Fruit fly (Drosophila melanogaster): ENCODE measurements around the gene Ski6.

Ski6 gene

dm6 chr2L:13176701-13177249 is 45.5 kb downstream of the Ski6 start, which contains the start of the genes Sfmbt and CG5439 (continued):
- peak; percentile 84 for TF ChIP-seq CG3281 (GFP tag; optimal IDR thresholded peaks at IDR 0.05)
- peak in 1 of 3 experiments; percentile 30 for TF ChIP-seq Stat92E (GFP tag; optimal IDR thresholded peaks at IDR 0.05)
- TF ChIP-seq D19A (tag; optimal IDR thresholded peaks at IDR 0.05), result no peak
- peak; percentile 39 for TF ChIP-seq CG11398 (GFP tag; optimal IDR thresholded peaks at IDR 0.05)
- peak; percentile 70 for TF ChIP-seq esg (GFP tag; conservative IDR thresholded peaks at IDR 0.05)
- TF ChIP-seq Atf3 (GFP tag; optimal IDR thresholded peaks at IDR 0.05), result peak; percentile 53
- TF ChIP-seq lbe (GFP tag; optimal IDR thresholded peaks at IDR 0.05), result peak; percentile 77
- peak; percentile 30; the same call in 1 of the 2 replicates for TF ChIP-seq ttk (GFP tag; IDR thresholded peaks at IDR 0.05)
- no peak for TF ChIP-seq Sox102F (GFP tag; optimal IDR thresholded peaks at IDR 0.05)
- peak; percentile 65 for TF ChIP-seq dmrt11E (tag; optimal IDR thresholded peaks at IDR 0.05)
- peak; percentile 65 for TF ChIP-seq CG8388 (GFP tag; optimal IDR thresholded peaks at IDR 0.05)
- peak; percentile 69 for TF ChIP-seq CG9876 (GFP tag; optimal IDR thresholded peaks at IDR 0.05)
- TF ChIP-seq CG30020 (tag; optimal IDR thresholded peaks at IDR 0.05), result peak; percentile 83
- no peak for TF ChIP-seq br (optimal IDR thresholded peaks at IDR 0.05)
- TF ChIP-seq E2f2 (GFP tag; IDR thresholded peaks at IDR 0.05), result peak; percentile 51
- peak; percentile 21 for TF ChIP-seq disco-r (GFP tag; optimal IDR thresholded peaks at IDR 0.05)
- TF ChIP-seq CG17912 (GFP tag; optimal IDR thresholded peaks at IDR 0.05), result peak; percentile 72
- TF ChIP-seq crc (GFP tag; optimal IDR thresholded peaks at IDR 0.05), result peak; percentile 29
- TF ChIP-seq CG11504 (tag; optimal IDR thresholded peaks at IDR 0.05), result no peak
- TF ChIP-seq repo (GFP tag; optimal IDR thresholded peaks at IDR 0.05), result peak; percentile 43
- peak; percentile 15 for TF ChIP-seq CG7987 (GFP tag; optimal IDR thresholded peaks at IDR 0.05)
- no peak for TF ChIP-seq toy (GFP tag; IDR thresholded peaks at IDR 0.05)
- peak; percentile 63 for TF ChIP-seq en (GFP tag; optimal IDR thresholded peaks at IDR 0.05)
- no peak for TF ChIP-seq CG2889 (GFP tag; IDR thresholded peaks at IDR 0.05)
- peak; percentile 91 for TF ChIP-seq CG30403 (GFP tag; optimal IDR thresholded peaks at IDR 0.05)
- TF ChIP-seq p53 (GFP tag; optimal IDR thresholded peaks at IDR 0.05), result peak; percentile 65
- peak; percentile 77 for TF ChIP-seq zen (tag; optimal IDR thresholded peaks at IDR 0.05)
- no peak for TF ChIP-seq CG15269 (tag; optimal IDR thresholded peaks at IDR 0.05)
- TF ChIP-seq MTF-1 (GFP tag; optimal IDR thresholded peaks at IDR 0.05; ENCODE audit: borderline replicate concordance), result no peak
- peak; percentile 89 for TF ChIP-seq ind (GFP tag; optimal IDR thresholded peaks at IDR 0.05)
- no peak for TF ChIP-seq sr (GFP tag; IDR thresholded peaks at IDR 0.05)
- TF ChIP-seq pfk (GFP tag; optimal IDR thresholded peaks at IDR 0.05), result no peak
- peak; percentile 83 for TF ChIP-seq shn (GFP tag; optimal IDR thresholded peaks at IDR 0.05)
- TF ChIP-seq CG14667 (GFP tag; IDR thresholded peaks at IDR 0.05), result peak; percentile 64; the same call in 1 of the 2 replicates
- TF ChIP-seq NfI (GFP tag; optimal IDR thresholded peaks at IDR 0.05), result peak; percentile 74
- TF ChIP-seq dysf (GFP tag; IDR thresholded peaks at IDR 0.05), result peak; percentile 74
- no peak; the same call in 1 of the 2 replicates for TF ChIP-seq Rx (GFP tag; IDR thresholded peaks at IDR 0.05)
- peak; percentile 91 for TF ChIP-seq stwl (tag; optimal IDR thresholded peaks at IDR 0.05)
- TF ChIP-seq CG10959 (GFP tag; IDR thresholded peaks at IDR 0.05), result 0 out of 2 replicates have a peak, but pooled peaks have one; percentile 11
- TF ChIP-seq CG34422 (GFP tag; IDR thresholded peaks at IDR 0.05), result peak; percentile 70; the same call in 2 of the 3 replicates
- TF ChIP-seq CG9215 (GFP tag; IDR thresholded peaks at IDR 0.05), result peak; percentile 76
- peak; percentile 85 for TF ChIP-seq sug (tag; optimal IDR thresholded peaks at IDR 0.05)
- peak; percentile 38 for TF ChIP-seq H2.0 (GFP tag; IDR thresholded peaks at IDR 0.05)
- TF ChIP-seq Doc2 (GFP tag; IDR thresholded peaks at IDR 0.05), result no peak
- TF ChIP-seq CG7372 (GFP tag; IDR thresholded peaks at IDR 0.05), result peak; percentile 46; the same call in 1 of the 2 replicates
- no peak for TF ChIP-seq usp (GFP tag; optimal IDR thresholded peaks at IDR 0.05)
- TF ChIP-seq CG11085 (GFP tag; IDR thresholded peaks at IDR 0.05), result peak; percentile 72
- no peak for TF ChIP-seq CG7963 (GFP tag; IDR thresholded peaks at IDR 0.05; ENCODE audit: partially characterized antibody)
- TF ChIP-seq peb (GFP tag; IDR thresholded peaks at IDR 0.05), result 0 out of 2 replicates have a peak, but pooled peaks have one; percentile 28
- peak; percentile 77 for TF ChIP-seq CG32532 (GFP tag; IDR thresholded peaks at IDR 0.05)
- peak; percentile 18 for TF ChIP-seq CG6654 (GFP tag; optimal IDR thresholded peaks at IDR 0.05)

Measured in whole organism, embryonic.